Worm (Caenorhabditis elegans) whole organism, late embryonic: Measurements from ENCODE around the gene skat-1.

ENCODE experiments used
- Y22D7AL.16 ChIP-seq: sonication (generic microtip); optimal IDR thresholded peaks from 2 replicates; lab custom pipeline; 2016; ENCODE audit warnings: missing genetic modification characterization, missing compliant biosample characterization
- ama-1 ChIP-seq: fragments of 150-350 bp; optimal IDR thresholded peaks from 2 replicates; lab custom pipeline; 2014
- ceh-2 ChIP-seq: sonication (generic microtip); optimal IDR thresholded peaks from 2 replicates; lab custom pipeline; 2016; ENCODE audit warnings: missing genotype, missing genetic modification characterization, missing compliant biosample characterization
- ceh-30 ChIP-seq: fragments of 150-350 bp; optimal IDR thresholded peaks from 2 replicates; lab custom pipeline; 2014; ENCODE audit warnings: missing biosample characterization, missing genetic modification characterization
- ceh-48 ChIP-seq: sonication (generic microtip); optimal IDR thresholded peaks from 2 replicates; lab custom pipeline; 2016; ENCODE audit warnings: missing genetic modification characterization, inconsistent platforms, missing compliant biosample characterization
- dmd-4 ChIP-seq: sonication (generic microtip); optimal IDR thresholded peaks from 2 replicates; lab custom pipeline; 2016; ENCODE audit warnings: borderline replicate concordance, missing genetic modification characterization, missing compliant biosample characterization
- elt-2 ChIP-seq: sonication (generic microtip); optimal IDR thresholded peaks from 2 replicates; lab custom pipeline; 2016; ENCODE audit warnings: missing genetic modification reagents, missing genetic modification characterization, missing compliant biosample characterization
- fkh-10 ChIP-seq: fragments of 150-350 bp; optimal IDR thresholded peaks from 2 replicates; lab custom pipeline; 2014; ENCODE audit warnings: missing biosample characterization, missing genetic modification reagents, missing genetic modification characterization
- lin-11 ChIP-seq: fragments of 200-800 bp; sonication (Bioruptor generic); optimal IDR thresholded peaks from 2 replicates; lab custom pipeline; 2018; ENCODE audit warnings: mild to moderate bottlenecking, missing genetic modification characterization, missing compliant biosample characterization
- nhr-11 ChIP-seq: fragments of 150-350 bp; optimal IDR thresholded peaks from 2 replicates; lab custom pipeline; 2014; ENCODE audit warnings: missing biosample characterization, missing genetic modification characterization
- pqm-1 ChIP-seq: sonication (generic microtip); optimal IDR thresholded peaks from 2 replicates; lab custom pipeline; 2016; ENCODE audit warnings: missing genetic modification characterization, missing compliant biosample characterization
- rnt-1 ChIP-seq: sonication (generic microtip); optimal IDR thresholded peaks from 2 replicates; lab custom pipeline; 2016; ENCODE audit warnings: missing genetic modification characterization, missing compliant biosample characterization

ce11 chrIII:8998884-8999283 lies 2.3 kb upstream of the skat-1 start:
- TF ChIP-seq rnt-1 (tag; lab: Kevin White, UChicago) (no peak), fkh-10 (GFP tag; lab: Kevin White, UChicago) (no peak), nhr-11 (tag; lab: Kevin White, UChicago) (no peak), ceh-48 (tag; lab: Kevin White, UChicago) (no peak), lin-11 (tag; lab: Kevin White, UChicago) (no peak), ama-1 (lab: Kevin White, UChicago) (no peak), elt-2 (tag; lab: Kevin White, UChicago) (no peak), ceh-2 (tag; lab: Kevin White, UChicago) (no peak), dmd-4 (no peak), ceh-30 (tag; lab: Kevin White, UChicago) (no peak), pqm-1 (tag; lab: Kevin White, UChicago) (no peak), Y22D7AL.16 (tag; lab: Kevin White, UChicago) (no peak)
